Worm (Caenorhabditis elegans) whole organism, L1 larva: ENCODE results near the gene F22B5.6.

Experiments used
- alr-1 ChIP-seq: fragments of 200-800 bp; sonication (Bioruptor generic); optimal IDR thresholded peaks from 2 replicates; lab custom pipeline; 2018; ENCODE audit warnings: borderline replicate concordance, mild to moderate bottlenecking, missing genetic modification characterization, missing compliant biosample characterization
- ceh-90 ChIP-seq: sonication (generic microtip); optimal IDR thresholded peaks from 2 replicates; lab custom pipeline; 2016; ENCODE audit warnings: missing genetic modification characterization, missing compliant biosample characterization
- elt-3 ChIP-seq, 6 experiments: fragments of 150-350 bp in 1 of 6; sonication (generic microtip); optimal IDR thresholded peaks; 2 replicates each; lab custom pipeline; 2017 to 2018; ENCODE audit warnings: missing biosample characterization in 6 of 6, missing genetic modification characterization in 6 of 6, inconsistent platforms in 1 of 6
- lsy-2 ChIP-seq, 2 experiments: fragments of 150-350 bp; optimal IDR thresholded peaks; 2 replicates each; lab custom pipeline; 2014; ENCODE audit warnings: missing biosample characterization in 2 of 2, missing genetic modification characterization in 2 of 2
- nhr-19 ChIP-seq: fragments of 200-800 bp; sonication (Bioruptor generic); conservative IDR thresholded peaks from 2 replicates; pipeline ENCODE4 v1.3.6; 2022; ENCODE audit warnings: missing genetic modification characterization, missing compliant biosample characterization
- nhr-76 ChIP-seq: sonication (generic microtip); optimal IDR thresholded peaks from 2 replicates; lab custom pipeline; 2017; ENCODE audit warnings: missing biosample characterization, missing genetic modification characterization
- rnt-1 ChIP-seq: sonication (generic microtip); optimal IDR thresholded peaks from 2 replicates; lab custom pipeline; 2016; ENCODE audit warnings: mild to moderate bottlenecking, missing genetic modification characterization, moderate library complexity, missing compliant biosample characterization
- unc-62 ChIP-seq: fragments of 150-350 bp; optimal IDR thresholded peaks from 2 replicates; lab custom pipeline; 2014; ENCODE audit warnings: missing biosample characterization, missing genetic modification reagents, missing genetic modification characterization

- no peak for TF ChIP-seq lsy-2 (tag; optimal IDR thresholded peaks at IDR 0.05; lab: Kevin White, UChicago)
- no peak for TF ChIP-seq rnt-1 (tag; lab: Kevin White, UChicago)
- no peak for TF ChIP-seq unc-62 (GFP tag; lab: Kevin White, UChicago)
- TF ChIP-seq nhr-19 (GFP tag; lab: Robert Waterston, UW): no peak
- no peak for TF ChIP-seq nhr-76 (tag; lab: Kevin White, UChicago)
- TF ChIP-seq elt-3 (tag; optimal IDR thresholded peaks at IDR 0.05; lab: Kevin White, UChicago): no peak
- TF ChIP-seq ceh-90 (tag; lab: Kevin White, UChicago): no peak
- no peak for TF ChIP-seq alr-1 (tag; lab: Kevin White, UChicago)
Measured at ce11 chrII:8456094-8456493, at the start of gene F22B5.6.
